Worm (Caenorhabditis elegans): Measurements from ENCODE around the gene slc-25A18.1.
A peak's percentile ranks its signal among the peaks of the same experiment; 100 is the strongest.

Gene slc-25A18.1

DNA sequence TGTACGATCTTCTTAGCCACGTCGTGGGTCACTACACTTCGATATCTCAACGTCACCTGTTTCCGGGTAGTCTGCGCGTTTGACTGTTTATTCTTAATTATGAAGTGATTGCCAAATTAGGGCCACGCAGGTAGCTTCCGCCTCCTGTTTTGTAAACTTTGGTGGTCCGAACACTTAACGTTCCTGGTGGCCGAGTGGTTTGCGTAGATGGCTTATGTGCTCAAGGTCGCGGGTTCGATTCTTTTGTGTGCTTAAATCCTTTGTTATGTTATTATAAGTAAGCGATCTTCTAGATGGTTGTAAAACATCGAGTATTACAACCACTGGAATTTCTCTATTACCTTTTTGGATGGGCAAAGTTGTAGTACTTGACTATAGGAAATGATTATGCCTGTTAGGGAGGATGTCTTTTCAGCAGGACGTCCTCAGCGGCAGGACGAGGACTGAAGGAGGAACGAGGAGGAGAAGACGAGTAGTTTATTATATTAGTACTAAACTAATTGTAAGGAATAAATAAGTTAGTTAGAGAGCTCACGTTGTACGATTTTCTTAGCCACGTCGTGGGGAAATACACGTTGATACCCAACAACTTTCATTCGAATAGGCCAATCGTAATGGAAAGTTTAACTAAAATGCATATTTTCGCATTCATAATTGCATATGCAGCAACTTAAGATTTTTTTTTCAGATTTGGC lies 26.8 kb downstream of the slc-25A18.1 start:
- TF ChIP-seq mdl-1 (tag; optimal IDR thresholded peaks at IDR 0.05) (no peak), pha-4 (tag; optimal IDR thresholded peaks at IDR 0.05) (no peak), egl-27 (tag; optimal IDR thresholded peaks at IDR 0.05) (no peak), nhr-11 (tag; optimal IDR thresholded peaks at IDR 0.05) (no peak), tbx-2 (tag; optimal IDR thresholded peaks at IDR 0.05) (no peak), lin-15B (tag; optimal IDR thresholded peaks at IDR 0.05) (no peak), aly-2 (tag; optimal IDR thresholded peaks at IDR 0.05) (no peak), ZK546.5 (tag; optimal IDR thresholded peaks at IDR 0.05) (no peak)

DNA sequence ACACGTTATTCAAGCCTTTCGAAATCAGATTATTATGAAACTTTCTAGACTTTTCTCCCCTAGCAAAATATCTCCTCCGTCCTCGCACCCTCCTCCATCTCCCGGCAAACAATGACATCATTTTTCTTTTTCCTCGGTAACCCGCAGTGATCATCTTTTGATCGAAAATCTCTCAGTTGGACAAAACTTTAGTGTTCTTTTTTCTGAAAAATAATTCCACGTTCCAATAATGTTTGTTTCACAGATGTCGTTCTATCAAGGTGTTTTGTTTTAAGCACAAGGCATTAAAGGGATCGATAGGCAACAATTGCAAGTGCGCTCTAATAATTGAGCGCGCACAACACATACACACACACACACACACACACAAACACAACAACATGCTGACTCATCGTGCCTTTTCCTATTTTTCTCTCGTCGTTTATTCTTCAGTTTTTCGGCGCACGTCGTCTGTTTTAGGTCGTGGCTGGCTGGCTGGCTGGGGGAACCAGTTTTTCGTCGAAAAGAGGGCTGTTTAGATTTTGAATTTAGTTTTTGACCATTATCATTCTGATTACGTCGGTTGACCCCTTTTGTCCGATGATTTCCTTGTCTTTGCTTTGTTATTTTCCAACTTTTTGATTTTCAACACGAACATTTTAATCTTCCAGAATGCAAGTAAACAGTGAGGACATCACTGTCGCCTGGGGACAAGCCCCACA lies 28.1 kb downstream of the slc-25A18.1 start, which contains the start of gene F20D1.3:
TSS of gene F20D1.3 (plus strand) at position 651 of the 701 bp plus-strand sequence.
- no peak for TF ChIP-seq daf-12 (tag; optimal IDR thresholded peaks at IDR 0.05)
- no peak for TF ChIP-seq eor-1 (tag; optimal IDR thresholded peaks at IDR 0.05)
- TF ChIP-seq nhr-43 (tag; optimal IDR thresholded peaks at IDR 0.05; ENCODE audit: poor library complexity, severe bottlenecking): peak; percentile 41
- peak; percentile 12 for TF ChIP-seq ama-1 (optimal IDR thresholded peaks at IDR 0.05)
- TF ChIP-seq fkh-2 (tag; optimal IDR thresholded peaks at IDR 0.05): no peak
- no peak for TF ChIP-seq R02D3.7 (tag; optimal IDR thresholded peaks at IDR 0.05)
- peak; percentile 42 for TF ChIP-seq snpc-4 (tag; optimal IDR thresholded peaks at IDR 0.05)
- TF ChIP-seq jun-1 (tag; optimal IDR thresholded peaks at IDR 0.05): peak; percentile 74
- TF ChIP-seq mml-1 (tag; optimal IDR thresholded peaks at IDR 0.05): no peak
- no peak for TF ChIP-seq lsy-12 (tag; optimal IDR thresholded peaks at IDR 0.05)
- peak; percentile 64 for TF ChIP-seq hmg-11 (tag; optimal IDR thresholded peaks at IDR 0.05)
- peak; percentile 76 for TF ChIP-seq nhr-23 (tag; optimal IDR thresholded peaks at IDR 0.05)
- peak; percentile 46 for TF ChIP-seq lin-39 (tag; optimal IDR thresholded peaks at IDR 0.05)
- TF ChIP-seq elt-2 (tag; optimal IDR thresholded peaks at IDR 0.05): peak; percentile 24
- no peak for TF ChIP-seq ztf-4 (tag; optimal IDR thresholded peaks at IDR 0.05)
- TF ChIP-seq fos-1 (tag; optimal IDR thresholded peaks at IDR 0.05): peak; percentile 95
- TF ChIP-seq skn-1 (tag; optimal IDR thresholded peaks at IDR 0.05): peak; percentile 49
- peak; percentile 9 for TF ChIP-seq mdl-1 (tag; optimal IDR thresholded peaks at IDR 0.05)
- TF ChIP-seq unc-39 (tag; optimal IDR thresholded peaks at IDR 0.05): no peak
- TF ChIP-seq ceh-82 (tag; optimal IDR thresholded peaks at IDR 0.05): no peak
- TF ChIP-seq nhr-237 (tag; optimal IDR thresholded peaks at IDR 0.05): no peak
- no peak for TF ChIP-seq tbx-2 (tag; optimal IDR thresholded peaks at IDR 0.05)
- TF ChIP-seq pqm-1 (tag; optimal IDR thresholded peaks at IDR 0.05): no peak
- TF ChIP-seq nhr-77 (tag; optimal IDR thresholded peaks at IDR 0.05): no peak
- TF ChIP-seq elt-3 (tag; optimal IDR thresholded peaks at IDR 0.05): no peak
- no peak for TF ChIP-seq zag-1 (tag; optimal IDR thresholded peaks at IDR 0.05)
- TF ChIP-seq unc-62 (GFP tag; optimal IDR thresholded peaks at IDR 0.05): no peak
- TF ChIP-seq sea-2 (GFP tag; optimal IDR thresholded peaks at IDR 0.05): no peak
- TF ChIP-seq nhr-67 (tag; optimal IDR thresholded peaks at IDR 0.05): no peak
- TF ChIP-seq ceh-9 (tag; optimal IDR thresholded peaks at IDR 0.05): no peak
- TF ChIP-seq nhr-28 (tag; optimal IDR thresholded peaks at IDR 0.05): no peak
- peak; percentile 55 for TF ChIP-seq pha-4 (tag; optimal IDR thresholded peaks at IDR 0.05)
- TF ChIP-seq egl-5 (tag; optimal IDR thresholded peaks at IDR 0.05): peak; percentile 79
- TF ChIP-seq nhr-25 (tag; optimal IDR thresholded peaks at IDR 0.05): peak; percentile 58
- TF ChIP-seq ztf-11 (tag; optimal IDR thresholded peaks at IDR 0.05): no peak
- TF ChIP-seq ceh-28 (tag; optimal IDR thresholded peaks at IDR 0.05): peak; percentile 76
- TF ChIP-seq lin-15B (tag; optimal IDR thresholded peaks at IDR 0.05): peak; percentile 20
- TF ChIP-seq nfya-1 (tag; optimal IDR thresholded peaks at IDR 0.05; ENCODE audit: insufficient read depth): peak; percentile 64
- no peak for TF ChIP-seq ceh-16 (tag; optimal IDR thresholded peaks at IDR 0.05)

Measured in whole organism, L3 larva.